Fruit fly (Drosophila melanogaster): ENCODE results near the gene CG12521.

DNA sequence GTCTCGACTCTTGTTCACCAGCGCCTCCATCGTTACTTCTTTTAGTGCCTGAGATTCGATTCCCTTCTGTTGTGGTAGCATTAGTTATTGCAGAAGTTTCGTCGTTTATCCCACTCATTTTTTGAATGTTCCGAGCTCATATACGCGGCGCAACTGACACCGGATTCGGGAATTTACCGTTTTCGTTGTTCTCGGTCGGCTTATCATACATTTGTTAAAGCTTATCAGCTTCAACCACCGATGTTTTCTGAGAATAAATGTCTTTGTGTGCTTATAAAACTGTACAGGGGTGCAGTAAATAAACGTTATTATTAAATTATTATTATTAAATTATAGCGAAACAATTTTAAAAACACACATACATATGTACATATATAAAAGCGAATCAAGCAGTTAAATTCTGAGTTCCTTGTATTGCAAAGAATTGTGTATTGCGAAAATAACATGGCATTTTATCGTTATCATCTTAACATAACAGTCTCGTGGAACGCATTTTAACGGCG lies 11.0 kb downstream of the CG12521 start, which contains the start of gene CG43064:
- TF ChIP-seq lz (GFP tag; optimal IDR thresholded peaks at IDR 0.05) = no peak
- no peak for TF ChIP-seq Sox102F (GFP tag; optimal IDR thresholded peaks at IDR 0.05)
- TF ChIP-seq Hr38 (GFP tag; optimal IDR thresholded peaks at IDR 0.05) = no peak
- TF ChIP-seq CG10631 (GFP tag; optimal IDR thresholded peaks at IDR 0.05) = no peak
- no peak for TF ChIP-seq CG16779 (tag; optimal IDR thresholded peaks at IDR 0.05)
- TF ChIP-seq CG11902 (GFP tag; optimal IDR thresholded peaks at IDR 0.05) = no peak
- TF ChIP-seq CG6854 (GFP tag; optimal IDR thresholded peaks at IDR 0.05) = no peak
- no peak for TF ChIP-seq Lpt (GFP tag; optimal IDR thresholded peaks at IDR 0.05)
- no peak for TF ChIP-seq CG1621 (tag; optimal IDR thresholded peaks at IDR 0.05)
- no peak for TF ChIP-seq fkh (GFP tag; optimal IDR thresholded peaks at IDR 0.05)
- no peak for TF ChIP-seq CG11294 (GFP tag; IDR thresholded peaks at IDR 0.05)
- no peak for TF ChIP-seq fd85E (GFP tag; optimal IDR thresholded peaks at IDR 0.05)
- no peak for TF ChIP-seq Eip78C (GFP tag)

Data from whole organism, prepupa.